Fruit fly (Drosophila melanogaster): ENCODE results near the gene CG13305.

DNA sequence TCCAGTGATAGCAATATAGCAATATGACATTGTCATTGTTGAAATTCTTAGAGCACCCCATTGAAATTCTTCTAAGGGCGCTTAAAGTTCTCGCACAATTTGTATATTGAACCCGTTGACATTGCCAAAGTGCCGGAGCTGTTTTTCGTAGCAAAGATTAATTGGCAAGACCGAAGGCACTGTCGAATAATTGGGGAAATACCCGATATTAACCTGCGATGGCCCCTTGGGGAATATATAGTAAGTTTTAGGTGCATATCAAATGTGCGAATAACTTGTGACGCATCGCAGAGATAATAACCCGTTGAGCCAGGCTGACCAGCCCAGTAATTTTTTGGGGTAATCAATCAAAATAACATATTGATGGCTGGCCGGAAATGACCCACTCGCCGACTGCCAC is 40.0 kb upstream of the CG13305 start:
- TF ChIP-seq Lpt (GFP tag; optimal IDR thresholded peaks at IDR 0.05) (no peak), CG11294 (GFP tag; IDR thresholded peaks at IDR 0.05) (no peak), spab (GFP tag; optimal IDR thresholded peaks at IDR 0.05) (no peak), CG8319 (GFP tag; optimal IDR thresholded peaks at IDR 0.05) (no peak)

All from whole organism, prepupa.